Fruit fly (Drosophila melanogaster) whole organism, pupa: Measurements from ENCODE around the gene CCDC53.

Experiments used
- CG15710 ChIP-seq: fragments of 200-800 bp; sonication (Bioruptor generic); optimal IDR thresholded peaks from 2 replicates; lab custom pipeline; 2018; ENCODE audit warnings: missing biosample characterization, mild to moderate bottlenecking, missing genetic modification characterization, moderate library complexity
- CG17806 ChIP-seq: fragments of 200-800 bp; sonication (Bioruptor generic); optimal IDR thresholded peaks from 2 replicates; lab custom pipeline; 2018; ENCODE audit warnings: missing biosample characterization, mild to moderate bottlenecking, missing genetic modification characterization, moderate library complexity
- CG32121 ChIP-seq: fragments of 200-800 bp; sonication (Bioruptor generic); IDR thresholded peaks from 2 replicates; pipeline ENCODE4 v1.3.6; 2022; ENCODE audit warnings: missing biosample characterization, missing genetic modification characterization
- CG8159 ChIP-seq: fragments of 200-800 bp; sonication (Bioruptor generic); optimal IDR thresholded peaks from 3 replicates; lab custom pipeline; 2018; ENCODE audit warnings: missing biosample characterization, mild to moderate bottlenecking, missing genetic modification characterization, moderate library complexity
- Pif1A ChIP-seq: fragments of 200-800 bp; sonication (Bioruptor generic); optimal IDR thresholded peaks from 3 replicates; lab custom pipeline; 2016; ENCODE audit warnings: missing biosample characterization, missing genetic modification characterization

- TF ChIP-seq Pif1A (GFP tag; lab: Kevin White, UChicago): no peak
- TF ChIP-seq CG8159: no peak
- TF ChIP-seq CG17806: peak; percentile 63
- peak; percentile 84 for TF ChIP-seq CG15710 (tag; lab: Kevin White, UChicago)
- no peak; the same call in 1 of the 2 replicates for TF ChIP-seq CG32121 (GFP tag; lab: Robert Waterston, UW)
Measured at dm6 chr2L:8081640-8082485, 41.0 kb downstream of the CCDC53 start.
